Fruit fly (Drosophila melanogaster): Measurements from ENCODE around the gene tin.
A peak's percentile ranks its signal among the peaks of the same experiment; 100 is the strongest.

tin gene

dm6 chr3R:21339006-21339420, 39.8 kb upstream of the tin start (continued):
- TF ChIP-seq Awh (GFP tag; IDR thresholded peaks at IDR 0.05), result no peak
- TF ChIP-seq ATbp (GFP tag; optimal IDR thresholded peaks at IDR 0.05), result peak; percentile 37
- peak in 1 of 3 experiments; percentile 67 for TF ChIP-seq lola (GFP tag; optimal IDR thresholded peaks at IDR 0.05)
- peak; percentile 26 for TF ChIP-seq pho (GFP tag; optimal IDR thresholded peaks at IDR 0.05)
- TF ChIP-seq Jarid2 (GFP tag; optimal IDR thresholded peaks at IDR 0.05), result peak; percentile 10
- TF ChIP-seq CG9876 (GFP tag; optimal IDR thresholded peaks at IDR 0.05), result no peak
- TF ChIP-seq sr (GFP tag; IDR thresholded peaks at IDR 0.05), result no peak
- no peak for TF ChIP-seq CG1832 (GFP tag; optimal IDR thresholded peaks at IDR 0.05)
- TF ChIP-seq NC2α (GFP tag; optimal IDR thresholded peaks at IDR 0.05), result no peak
- no peak for TF ChIP-seq Lim3 (GFP tag; IDR thresholded peaks at IDR 0.05)
- TF ChIP-seq CG12219 (GFP tag; optimal IDR thresholded peaks at IDR 0.05), result no peak
- peak; percentile 17 for TF ChIP-seq CG5180 (GFP tag; optimal IDR thresholded peaks at IDR 0.05)
- TF ChIP-seq CG17186 (GFP tag; optimal IDR thresholded peaks at IDR 0.05), result no peak
- no peak for TF ChIP-seq CG16779 (GFP tag; IDR thresholded peaks at IDR 0.05)
- TF ChIP-seq lab (GFP tag; optimal IDR thresholded peaks at IDR 0.05), result peak; percentile 72
- no peak for TF ChIP-seq bowl (GFP tag; IDR thresholded peaks at IDR 0.05)
- no peak for TF ChIP-seq ci (GFP tag; IDR thresholded peaks at IDR 0.05)
- TF ChIP-seq Ets97D (GFP tag; optimal IDR thresholded peaks at IDR 0.05), result no peak
- peak; percentile 39 for TF ChIP-seq CG17359 (tag; optimal IDR thresholded peaks at IDR 0.05)
- TF ChIP-seq CG9609 (GFP tag; optimal IDR thresholded peaks at IDR 0.05), result no peak
- peak; percentile 49 for TF ChIP-seq CG10147 (GFP tag; optimal IDR thresholded peaks at IDR 0.05)
- no peak for TF ChIP-seq CG4360 (GFP tag; IDR thresholded peaks at IDR 0.05)
- TF ChIP-seq stc (GFP tag; IDR thresholded peaks at IDR 0.05), result 0 out of 2 replicates have a peak, but pooled peaks have one; percentile 28
- peak; percentile 78 for TF ChIP-seq CG11504 (tag; optimal IDR thresholded peaks at IDR 0.05)
- TF ChIP-seq CG9817 (tag; optimal IDR thresholded peaks at IDR 0.05), result peak; percentile 10
- TF ChIP-seq CG4617 (GFP tag; optimal IDR thresholded peaks at IDR 0.05; ENCODE audit: borderline replicate concordance), result no peak
- TF ChIP-seq chif (GFP tag; optimal IDR thresholded peaks at IDR 0.05), result peak in 1 of 2 experiments; percentile 4
- TF ChIP-seq CG10431 (GFP tag; optimal IDR thresholded peaks at IDR 0.05), result no peak
- no peak for TF ChIP-seq C15 (GFP tag; IDR thresholded peaks at IDR 0.05)
- peak; percentile 56 for TF ChIP-seq tio (GFP tag; optimal IDR thresholded peaks at IDR 0.05)
- peak; percentile 38 for TF ChIP-seq CG4820 (GFP tag; optimal IDR thresholded peaks at IDR 0.05)
- peak; percentile 50; the same call in 1 of the 2 replicates for TF ChIP-seq lmd (GFP tag; IDR thresholded peaks at IDR 0.05)
- no peak for TF ChIP-seq Poxn (GFP tag; IDR thresholded peaks at IDR 0.05)
- TF ChIP-seq Mes4 (GFP tag; optimal IDR thresholded peaks at IDR 0.05), result no peak
- no peak for TF ChIP-seq B-H2 (GFP tag; optimal IDR thresholded peaks at IDR 0.05)
- no peak for TF ChIP-seq pnt (GFP tag; optimal IDR thresholded peaks at IDR 0.05)
- no peak for TF ChIP-seq CG31365 (tag; optimal IDR thresholded peaks at IDR 0.05)
- no peak for TF ChIP-seq vfl (GFP tag; optimal IDR thresholded peaks at IDR 0.05)
- peak; percentile 74 for TF ChIP-seq grau (tag; optimal IDR thresholded peaks at IDR 0.05)
- no peak for TF ChIP-seq CG4328 (GFP tag; optimal IDR thresholded peaks at IDR 0.05)
- no peak for TF ChIP-seq sc (optimal IDR thresholded peaks at IDR 0.05)
- TF ChIP-seq sc (GFP tag; optimal IDR thresholded peaks at IDR 0.05), result peak; percentile 43
- peak; percentile 88 for TF ChIP-seq CG7556 (GFP tag; optimal IDR thresholded peaks at IDR 0.05)
- TF ChIP-seq CG18262 (tag; optimal IDR thresholded peaks at IDR 0.05), result peak; percentile 66
- no peak for TF ChIP-seq Sry-β (GFP tag; optimal IDR thresholded peaks at IDR 0.05)
- TF ChIP-seq klu (GFP tag; IDR thresholded peaks at IDR 0.05), result no peak
- peak; percentile 33 for TF ChIP-seq CG1602 (GFP tag; optimal IDR thresholded peaks at IDR 0.05)
- TF ChIP-seq CG7372 (GFP tag; IDR thresholded peaks at IDR 0.05), result no peak
- no peak for TF ChIP-seq tup (GFP tag; optimal IDR thresholded peaks at IDR 0.05)
- TF ChIP-seq CG2202 (tag; optimal IDR thresholded peaks at IDR 0.05), result no peak
- no peak for TF ChIP-seq CG11093 (GFP tag; IDR thresholded peaks at IDR 0.05)

Data from whole organism, embryonic.